Worm (Caenorhabditis elegans) whole organism, young adult: ENCODE results near the gene rpl-3.
A peak's percentile ranks its signal among the peaks of the same experiment; 100 is the strongest.

Source experiments
- B0261.1 ChIP-seq: sonication (generic microtip); optimal IDR thresholded peaks from 2 replicates; lab custom pipeline; 2016; ENCODE audit warnings: mild to moderate bottlenecking, missing genetic modification characterization, moderate library complexity, missing compliant biosample characterization
- C06A6.2 ChIP-seq: fragments of 200-800 bp; sonication (Bioruptor generic); conservative IDR thresholded peaks from 2 replicates; pipeline ENCODE4 v1.3.6; 2022; ENCODE audit warnings: missing genetic modification characterization, missing compliant biosample characterization
- C17E4.6 ChIP-seq: fragments of 200-800 bp; sonication (Bioruptor generic); IDR thresholded peaks from 2 replicates; pipeline ENCODE4 v1.3.6; 2022; ENCODE audit warnings: missing genetic modification reagents, missing genetic modification characterization, missing compliant biosample characterization
- F10E7.11 ChIP-seq: sonication (generic microtip); optimal IDR thresholded peaks from 2 replicates; lab custom pipeline; 2017; ENCODE audit warnings: mild to moderate bottlenecking, missing genetic modification characterization, moderate library complexity, missing compliant biosample characterization
- F23B12.7 ChIP-seq: sonication (generic microtip); optimal IDR thresholded peaks from 2 replicates; lab custom pipeline; 2017; ENCODE audit warnings: missing genetic modification characterization, mild to moderate bottlenecking, missing compliant biosample characterization, antibody characterized with exemption, moderate library complexity; ENCODE audit not compliant: insufficient read depth
- F33H1.4 ChIP-seq: fragments of 200-800 bp; sonication (Bioruptor generic); IDR thresholded peaks from 2 replicates; pipeline ENCODE4 v1.3.6; 2022; ENCODE audit warnings: missing genetic modification reagents, missing genetic modification characterization, missing compliant biosample characterization
- F37B4.10 ChIP-seq: fragments of 200-800 bp; sonication (Bioruptor generic); IDR thresholded peaks from 2 replicates; pipeline ENCODE4 v1.3.6; 2022; ENCODE audit warnings: missing genetic modification characterization, missing compliant biosample characterization
- F55B11.4 ChIP-seq: sonication (generic microtip); optimal IDR thresholded peaks from 2 replicates; lab custom pipeline; 2016; ENCODE audit warnings: missing compliant biosample characterization, missing genetic modification characterization, borderline replicate concordance; ENCODE audit not compliant: insufficient read depth
- F57A8.1 ChIP-seq: fragments of 200-800 bp; sonication (Bioruptor generic); optimal IDR thresholded peaks from 2 replicates; lab custom pipeline; 2018; ENCODE audit warnings: mild to moderate bottlenecking, missing genetic modification characterization, moderate library complexity, missing compliant biosample characterization
- T26A5.8 ChIP-seq: sonication (generic microtip); optimal IDR thresholded peaks from 2 replicates; lab custom pipeline; 2016; ENCODE audit warnings: missing genetic modification characterization, missing compliant biosample characterization
- Y79H2A.3 ChIP-seq: fragments of 200-800 bp; sonication (Bioruptor generic); conservative IDR thresholded peaks from 2 replicates; pipeline ENCODE4 v1.3.6; 2022; ENCODE audit warnings: missing genetic modification reagents, missing genetic modification characterization, missing compliant biosample characterization
- ama-1 ChIP-seq, 3 experiments: fragments of 150-350 bp in 1 of 3; sonication (generic microtip) in 2 of 3; optimal IDR thresholded peaks; 2 replicates each; lab custom pipeline; 2014 to 2018; ENCODE audit warnings: missing biosample characterization in 2 of 3, missing genetic modification characterization in 2 of 3, missing genetic modification reagents in 2 of 3
- attf-6 ChIP-seq: fragments of 200-800 bp; sonication (Bioruptor generic); IDR thresholded peaks from 2 replicates; pipeline ENCODE4 v1.3.6; 2022; ENCODE audit warnings: missing genetic modification reagents, missing genetic modification characterization, missing compliant biosample characterization
- ccch-3 ChIP-seq: fragments of 200-800 bp; sonication (Bioruptor generic); optimal IDR thresholded peaks from 2 replicates; lab custom pipeline; 2018; ENCODE audit warnings: mild to moderate bottlenecking, missing genetic modification characterization, missing compliant biosample characterization
- ceh-100 ChIP-seq: fragments of 200-800 bp; sonication (Bioruptor generic); IDR thresholded peaks from 2 replicates; pipeline ENCODE4 v1.3.6; 2022; ENCODE audit warnings: missing genetic modification reagents, missing genetic modification characterization, missing compliant biosample characterization
- ceh-58 ChIP-seq: fragments of 200-800 bp; sonication (Bioruptor generic); IDR thresholded peaks from 2 replicates; pipeline ENCODE4 v1.3.6; 2022; ENCODE audit warnings: missing genetic modification characterization, missing compliant biosample characterization
- ceh-79 ChIP-seq: sonication (generic microtip); optimal IDR thresholded peaks from 2 replicates; lab custom pipeline; 2017; ENCODE audit warnings: mild to moderate bottlenecking, missing genetic modification characterization, missing compliant biosample characterization
- chd-7 ChIP-seq: sonication (generic microtip); optimal IDR thresholded peaks from 2 replicates; lab custom pipeline; 2016; ENCODE audit warnings: mild to moderate bottlenecking, missing genetic modification characterization, moderate library complexity, missing compliant biosample characterization
- ekl-4 ChIP-seq: fragments of 200-800 bp; sonication (Bioruptor generic); IDR thresholded peaks from 2 replicates; pipeline ENCODE4 v1.3.6; 2022; ENCODE audit warnings: missing genetic modification reagents, missing genetic modification characterization, missing compliant biosample characterization
- fkh-3 ChIP-seq: sonication (generic microtip); optimal IDR thresholded peaks from 2 replicates; lab custom pipeline; 2016; ENCODE audit warnings: mild to moderate bottlenecking, missing genetic modification characterization, missing compliant biosample characterization
- gei-17 ChIP-seq: fragments of 200-800 bp; sonication (Bioruptor generic); optimal IDR thresholded peaks from 2 replicates; lab custom pipeline; 2018; ENCODE audit warnings: mild to moderate bottlenecking, missing genetic modification characterization, missing compliant biosample characterization
- him-1 ChIP-seq: sonication (generic microtip); optimal IDR thresholded peaks from 2 replicates; lab custom pipeline; 2016; ENCODE audit warnings: missing genotype, missing genetic modification reagents, missing genetic modification characterization, missing compliant biosample characterization
- hlh-26 ChIP-seq: fragments of 200-800 bp; sonication (Bioruptor generic); conservative IDR thresholded peaks from 2 replicates; pipeline ENCODE4 v1.3.6; 2022; ENCODE audit warnings: missing genetic modification reagents, missing genetic modification characterization, missing compliant biosample characterization
- lag-1 ChIP-seq: fragments of 200-800 bp; sonication (Bioruptor generic); IDR thresholded peaks from 2 replicates; pipeline ENCODE4 v1.3.6; 2022; ENCODE audit warnings: missing genetic modification reagents, missing genetic modification characterization, missing compliant biosample characterization
- let-526 ChIP-seq: fragments of 200-800 bp; sonication (Bioruptor generic); IDR thresholded peaks from 2 replicates; pipeline ENCODE4 v1.3.6; 2022; ENCODE audit warnings: missing genetic modification reagents, missing genetic modification characterization, missing compliant biosample characterization
- lin-35 ChIP-seq, 3 experiments: fragments of 150-350 bp in 2 of 3; sonication (generic microtip) in 1 of 3; optimal IDR thresholded peaks; 2 replicates each; lab custom pipeline; 2014 to 2018; ENCODE audit warnings: missing biosample characterization in 3 of 3, missing genetic modification characterization in 3 of 3, missing genetic modification reagents in 3 of 3
- lin-40 ChIP-seq: sonication (generic microtip); optimal IDR thresholded peaks from 2 replicates; lab custom pipeline; 2016; ENCODE audit warnings: missing genetic modification characterization, mild to moderate bottlenecking, missing compliant biosample characterization, missing genotype, missing genetic modification reagents
- lir-1 ChIP-seq: fragments of 200-800 bp; sonication (Bioruptor generic); conservative IDR thresholded peaks from 2 replicates; pipeline ENCODE4 v1.3.6; 2022; ENCODE audit warnings: missing genetic modification reagents, missing genetic modification characterization, missing compliant biosample characterization
- lsl-1 ChIP-seq: fragments of 200-800 bp; sonication (Bioruptor generic); optimal IDR thresholded peaks from 2 replicates; lab custom pipeline; 2018; ENCODE audit warnings: mild to moderate bottlenecking, missing genetic modification characterization, moderate library complexity, missing compliant biosample characterization
- madf-10 ChIP-seq: sonication (generic microtip); optimal IDR thresholded peaks from 2 replicates; lab custom pipeline; 2016; ENCODE audit warnings: mild to moderate bottlenecking, missing genetic modification characterization, missing compliant biosample characterization
- madf-3 ChIP-seq: fragments of 200-800 bp; sonication (Bioruptor generic); IDR thresholded peaks from 2 replicates; pipeline ENCODE4 v1.3.6; 2022; ENCODE audit warnings: missing genetic modification reagents, missing genetic modification characterization, missing compliant biosample characterization
- madf-6 ChIP-seq: fragments of 200-800 bp; sonication (Bioruptor generic); IDR thresholded peaks from 2 replicates; pipeline ENCODE4 v1.3.6; 2022; ENCODE audit warnings: missing genetic modification reagents, missing genetic modification characterization, missing compliant biosample characterization
- mes-4 ChIP-seq: sonication (generic microtip); optimal IDR thresholded peaks from 2 replicates; lab custom pipeline; 2016; ENCODE audit warnings: missing genotype, missing genetic modification characterization, missing compliant biosample characterization
- mxl-1 ChIP-seq: sonication (generic microtip); optimal IDR thresholded peaks from 2 replicates; lab custom pipeline; 2016; ENCODE audit warnings: missing genetic modification characterization, missing compliant biosample characterization
- nfya-2 ChIP-seq: fragments of 200-800 bp; sonication (Bioruptor generic); IDR thresholded peaks from 2 replicates; pipeline ENCODE4 v1.3.6; 2022; ENCODE audit warnings: missing genetic modification reagents, missing genetic modification characterization, missing compliant biosample characterization
- nhr-120 ChIP-seq: fragments of 200-800 bp; sonication (Bioruptor generic); IDR thresholded peaks from 2 replicates; pipeline ENCODE4 v1.3.6; 2022; ENCODE audit warnings: missing genetic modification characterization, missing compliant biosample characterization
- nhr-27 ChIP-seq: fragments of 200-800 bp; sonication (Bioruptor generic); optimal IDR thresholded peaks from 2 replicates; lab custom pipeline; 2018; ENCODE audit warnings: mild to moderate bottlenecking, missing genetic modification characterization, moderate library complexity, missing compliant biosample characterization
- nhr-80 ChIP-seq: sonication (generic microtip); optimal IDR thresholded peaks from 2 replicates; lab custom pipeline; 2016; ENCODE audit warnings: missing genetic modification characterization, missing compliant biosample characterization
- pbrm-1 ChIP-seq: fragments of 200-800 bp; sonication (Bioruptor generic); IDR thresholded peaks from 2 replicates; pipeline ENCODE4 v1.3.6; 2022; ENCODE audit warnings: missing genetic modification reagents, missing genetic modification characterization, missing compliant biosample characterization
- pha-4 ChIP-seq: fragments of 150-350 bp; sonication (generic microtip); optimal IDR thresholded peaks from 2 replicates; lab custom pipeline; 2014; ENCODE audit warnings: missing biosample characterization, missing genetic modification reagents, missing genetic modification characterization
- repo-1 ChIP-seq: sonication (generic microtip); optimal IDR thresholded peaks from 2 replicates; lab custom pipeline; 2017; ENCODE audit warnings: mild to moderate bottlenecking, missing genetic modification characterization, missing compliant biosample characterization
- snpc-3.4 ChIP-seq: sonication (generic microtip); optimal IDR thresholded peaks from 2 replicates; lab custom pipeline; 2017; ENCODE audit warnings: missing genetic modification characterization, mild to moderate bottlenecking, missing compliant biosample characterization, antibody characterized with exemption, moderate library complexity, missing genotype, missing genetic modification reagents
- sptf-2 ChIP-seq: fragments of 200-800 bp; sonication (Bioruptor generic); optimal IDR thresholded peaks from 2 replicates; lab custom pipeline; 2018; ENCODE audit warnings: mild to moderate bottlenecking, missing genetic modification characterization, missing compliant biosample characterization
- tbp1 ChIP-seq: fragments of 200-800 bp; sonication (Bioruptor generic); optimal IDR thresholded peaks from 2 replicates; lab custom pipeline; 2018; ENCODE audit warnings: mild to moderate bottlenecking, missing genetic modification characterization, missing compliant biosample characterization
- unc-62 ChIP-seq: fragments of 150-350 bp; optimal IDR thresholded peaks from 2 replicates; lab custom pipeline; 2014; ENCODE audit warnings: missing biosample characterization, missing genetic modification reagents, missing genetic modification characterization
- ztf-22 ChIP-seq: fragments of 200-800 bp; sonication (Bioruptor generic); optimal IDR thresholded peaks from 2 replicates; lab custom pipeline; 2018; ENCODE audit warnings: mild to moderate bottlenecking, missing genetic modification characterization, moderate library complexity, missing compliant biosample characterization
- ztf-3 ChIP-seq: fragments of 200-800 bp; sonication (Bioruptor generic); optimal IDR thresholded peaks from 2 replicates; lab custom pipeline; 2018; ENCODE audit warnings: mild to moderate bottlenecking, missing genetic modification characterization, missing compliant biosample characterization
- ztf-6 ChIP-seq: fragments of 200-800 bp; sonication (Bioruptor generic); IDR thresholded peaks from 2 replicates; pipeline ENCODE4 v1.3.6; 2022; ENCODE audit warnings: missing genetic modification reagents, missing genetic modification characterization, missing compliant biosample characterization

The rpl-3 gene

ce11 chrIII:3867378-3867904 is at the start of gene rpl-3:
TSS of gene rpl-3 (plus strand) at chrIII:3867854.
- TF ChIP-seq pbrm-1 (GFP tag; lab: Robert Waterston, UW), result peak; percentile 100
- peak; percentile 99 for TF ChIP-seq ztf-3 (GFP tag; lab: Kevin White, UChicago)
- TF ChIP-seq unc-62 (GFP tag; lab: Kevin White, UChicago), result peak; percentile 86
- peak; percentile 100 for TF ChIP-seq F37B4.10 (GFP tag; lab: Robert Waterston, UW)
- peak; percentile 100 for TF ChIP-seq chd-7
- peak; percentile 99 for TF ChIP-seq nhr-27
- peak; percentile 100 for TF ChIP-seq lir-1
- peak; percentile 93 for TF ChIP-seq mes-4 (tag; lab: Kevin White, UChicago)
- TF ChIP-seq lin-40 (tag; lab: Kevin White, UChicago), result peak; percentile 99
- peak; percentile 98 for TF ChIP-seq madf-10 (tag; lab: Kevin White, UChicago)
- TF ChIP-seq F57A8.1 (GFP tag; lab: Kevin White, UChicago), result peak; percentile 89
- TF ChIP-seq lag-1 (GFP tag; lab: Robert Waterston, UW), result peak; percentile 97
- peak; percentile 99 for TF ChIP-seq F23B12.7 (tag; lab: Kevin White, UChicago)
- TF ChIP-seq C06A6.2 (GFP tag; lab: Robert Waterston, UW), result peak; percentile 100
- TF ChIP-seq ceh-79 (tag; lab: Kevin White, UChicago), result peak; percentile 100
- peak; percentile 96 for TF ChIP-seq fkh-3
- TF ChIP-seq lsl-1 (GFP tag; lab: Kevin White, UChicago), result peak; percentile 100
- peak; percentile 99 for TF ChIP-seq madf-6 (GFP tag; lab: Robert Waterston, UW)
- peak; percentile 99 for TF ChIP-seq F33H1.4 (GFP tag; lab: Robert Waterston, UW)
- TF ChIP-seq ccch-3 (GFP tag; lab: Kevin White, UChicago), result peak; percentile 99
- peak; percentile 98 for TF ChIP-seq ceh-58 (GFP tag; lab: Robert Waterston, UW)
- TF ChIP-seq gei-17 (GFP tag; lab: Kevin White, UChicago), result peak; percentile 95
- TF ChIP-seq tbp1 (GFP tag; lab: Kevin White, UChicago), result peak; percentile 85
- peak; percentile 100 for TF ChIP-seq ztf-6
- peak; percentile 96 for TF ChIP-seq sptf-2 (GFP tag; lab: Kevin White, UChicago)
- no peak for TF ChIP-seq F55B11.4 (tag; lab: Kevin White, UChicago)
- peak; percentile 100 for TF ChIP-seq repo-1 (tag; lab: Kevin White, UChicago)
- TF ChIP-seq F10E7.11 (tag; lab: Kevin White, UChicago), result peak; percentile 99
- peak; percentile 100 for TF ChIP-seq let-526
- peak; percentile 99 to 100 (median 100) for TF ChIP-seq lin-35 (GFP tag; optimal IDR thresholded peaks at IDR 0.05; lab: Kevin White, UChicago)
- TF ChIP-seq ekl-4 (GFP tag; lab: Robert Waterston, UW), result peak; percentile 100
- peak; percentile 100 for TF ChIP-seq pha-4
- peak; percentile 99 for TF ChIP-seq him-1 (tag; lab: Kevin White, UChicago)
- TF ChIP-seq hlh-26 (GFP tag; lab: Robert Waterston, UW), result no peak
- TF ChIP-seq nhr-80 (tag; lab: Kevin White, UChicago), result peak; percentile 100
- TF ChIP-seq snpc-3.4, result peak; percentile 99
- peak; percentile 99 for TF ChIP-seq T26A5.8
- TF ChIP-seq B0261.1 (tag; lab: Kevin White, UChicago), result peak; percentile 56
- TF ChIP-seq nfya-2 (GFP tag; lab: Robert Waterston, UW), result peak; percentile 98
- TF ChIP-seq ztf-22, result peak; percentile 100
- TF ChIP-seq ceh-100, result peak; percentile 95
- peak; percentile 100 for TF ChIP-seq Y79H2A.3 (GFP tag; lab: Robert Waterston, UW)
- TF ChIP-seq mxl-1 (tag; lab: Kevin White, UChicago), result peak; percentile 92
- peak; percentile 100 for TF ChIP-seq C17E4.6 (GFP tag; lab: Robert Waterston, UW)
- no peak for TF ChIP-seq ama-1 (optimal IDR thresholded peaks at IDR 0.05; lab: Kevin White, UChicago)
- peak; percentile 83 to 92 for TF ChIP-seq ama-1 (GFP tag; optimal IDR thresholded peaks at IDR 0.05; lab: Kevin White, UChicago)
- TF ChIP-seq madf-3 (GFP tag; lab: Robert Waterston, UW), result peak; percentile 99
- peak; percentile 93 for TF ChIP-seq attf-6 (GFP tag; lab: Robert Waterston, UW)
- peak; percentile 99 for TF ChIP-seq nhr-120 (GFP tag; lab: Robert Waterston, UW)
